Worm (Caenorhabditis elegans) whole organism, L2 larva: ENCODE measurements around the gene C26D10.6.

Source experiments
- R02D3.7 ChIP-seq: fragments of 150-350 bp; optimal IDR thresholded peaks from 2 replicates; lab custom pipeline; 2014; ENCODE audit warnings: missing biosample characterization, missing genetic modification characterization
- ZK546.5 ChIP-seq: sonication (generic microtip); optimal IDR thresholded peaks from 2 replicates; lab custom pipeline; 2017; ENCODE audit warnings: missing biosample characterization, missing genetic modification characterization
- aly-2 ChIP-seq: fragments of 150-350 bp; optimal IDR thresholded peaks from 2 replicates; lab custom pipeline; 2014; ENCODE audit warnings: missing biosample characterization, missing genetic modification characterization
- nhr-21 ChIP-seq: fragments of 150-350 bp; optimal IDR thresholded peaks from 2 replicates; lab custom pipeline; 2014; ENCODE audit warnings: missing biosample characterization, missing genetic modification characterization
- nhr-23 ChIP-seq: fragments of 150-350 bp; optimal IDR thresholded peaks from 2 replicates; lab custom pipeline; 2014; ENCODE audit warnings: missing biosample characterization, missing genetic modification reagents, missing genetic modification characterization
- nhr-25 ChIP-seq: fragments of 150-350 bp; sonication (generic microtip); optimal IDR thresholded peaks from 3 replicates; lab custom pipeline; 2014; ENCODE audit warnings: missing biosample characterization, missing genetic modification characterization
- skn-1 ChIP-seq: sonication (generic microtip); optimal IDR thresholded peaks from 2 replicates; lab custom pipeline; 2017; ENCODE audit warnings: missing biosample characterization, missing genetic modification characterization
- unc-39 ChIP-seq: fragments of 150-350 bp; optimal IDR thresholded peaks from 2 replicates; lab custom pipeline; 2014; ENCODE audit warnings: missing biosample characterization, missing genetic modification characterization
- unc-55 ChIP-seq: fragments of 150-350 bp; sonication (generic microtip); optimal IDR thresholded peaks from 3 replicates; lab custom pipeline; 2014; ENCODE audit warnings: missing biosample characterization, missing genetic modification reagents, missing genetic modification characterization
- ztf-4 ChIP-seq: fragments of 150-350 bp; optimal IDR thresholded peaks from 2 replicates; lab custom pipeline; 2014; ENCODE audit warnings: missing biosample characterization, missing genetic modification characterization

DNA sequence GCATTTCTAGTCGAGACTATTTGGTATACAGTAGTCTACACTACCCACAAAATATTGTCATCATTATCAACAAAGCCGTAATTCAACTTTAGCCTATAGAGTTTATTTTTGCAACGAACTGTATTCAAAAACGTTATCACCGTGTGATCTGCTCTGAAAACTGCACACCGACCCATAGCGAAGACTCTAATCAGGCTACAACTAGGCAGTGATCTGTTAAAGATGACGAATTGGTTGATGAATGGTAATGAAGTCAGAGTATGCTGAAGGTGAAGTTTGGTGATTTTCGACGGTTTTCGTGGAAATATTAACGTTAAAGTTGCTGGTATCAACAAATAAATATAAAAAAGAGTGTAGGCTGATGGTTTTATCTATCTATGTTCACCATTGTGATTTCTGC lies 32.4 kb upstream of the C26D10.6 start:
- TF ChIP-seq ztf-4 (tag; lab: Kevin White, UChicago) = no peak
- TF ChIP-seq nhr-23 (tag; lab: Kevin White, UChicago) = no peak
- no peak for TF ChIP-seq unc-55 (GFP tag; lab: Kevin White, UChicago)
- no peak for TF ChIP-seq R02D3.7
- TF ChIP-seq ZK546.5 (tag; lab: Kevin White, UChicago) = no peak
- no peak for TF ChIP-seq skn-1
- TF ChIP-seq nhr-25 = no peak
- no peak for TF ChIP-seq nhr-21 (tag; lab: Kevin White, UChicago)
- TF ChIP-seq unc-39 (tag; lab: Kevin White, UChicago) = no peak
- TF ChIP-seq aly-2 = no peak
